Fruit fly (Drosophila melanogaster) whole organism, prepupa: ENCODE measurements around the gene Corp.

Experiments
- Blimp-1 ChIP-seq: fragments of 200-800 bp; sonication (Bioruptor generic); optimal IDR thresholded peaks from 3 replicates; lab custom pipeline; 2017; ENCODE audit warnings: missing biosample characterization, missing genetic modification characterization, mild to moderate bottlenecking, moderate library complexity, missing genetic modification reagents
- CG10631 ChIP-seq: fragments of 200-800 bp; sonication (Bioruptor generic); optimal IDR thresholded peaks from 2 replicates; lab custom pipeline; 2016; ENCODE audit warnings: missing biosample characterization, missing genetic modification characterization
- CG10669 ChIP-seq: fragments of 200-800 bp; sonication (Bioruptor generic); optimal IDR thresholded peaks from 3 replicates; lab custom pipeline; 2018; ENCODE audit warnings: missing biosample characterization, mild to moderate bottlenecking, missing genetic modification characterization, moderate library complexity
- CG11762 ChIP-seq: fragments of 200-800 bp; sonication (Bioruptor generic); optimal IDR thresholded peaks from 3 replicates; lab custom pipeline; 2016; ENCODE audit warnings: missing biosample characterization, missing genetic modification characterization; ENCODE audit not compliant: insufficient read depth
- CG11902 ChIP-seq: fragments of 200-800 bp; sonication (Bioruptor generic); optimal IDR thresholded peaks from 3 replicates; lab custom pipeline; 2016; ENCODE audit warnings: missing biosample characterization, missing genetic modification characterization
- CG1621 ChIP-seq: fragments of 200-800 bp; sonication (Bioruptor generic); optimal IDR thresholded peaks from 3 replicates; lab custom pipeline; 2018; ENCODE audit warnings: missing biosample characterization, mild to moderate bottlenecking, missing genetic modification characterization
- CG3032 ChIP-seq: fragments of 200-800 bp; optimal IDR thresholded peaks from 2 replicates; lab custom pipeline; 2019; ENCODE audit warnings: missing biosample characterization, mild to moderate bottlenecking, missing genetic modification characterization, moderate library complexity
- CG31627 ChIP-seq: fragments of 200-800 bp; sonication (Bioruptor generic); optimal IDR thresholded peaks from 3 replicates; lab custom pipeline; 2016; ENCODE audit warnings: missing biosample characterization, missing genetic modification characterization
- CG32006 ChIP-seq: fragments of 200-800 bp; sonication (Bioruptor generic); optimal IDR thresholded peaks from 3 replicates; lab custom pipeline; 2017; ENCODE audit warnings: missing biosample characterization, mild to moderate bottlenecking, missing genetic modification characterization
- CG34406 ChIP-seq: fragments of 200-800 bp; sonication (Bioruptor generic); optimal IDR thresholded peaks from 3 replicates; lab custom pipeline; 2016; ENCODE audit warnings: missing biosample characterization, missing genetic modification characterization
- CG3919 ChIP-seq: fragments of 200-800 bp; sonication (Bioruptor generic); optimal IDR thresholded peaks from 3 replicates; lab custom pipeline; 2016; ENCODE audit warnings: missing biosample characterization, missing genetic modification characterization
- CG4318 ChIP-seq: fragments of 200-800 bp; sonication (Bioruptor generic); optimal IDR thresholded peaks from 3 replicates; lab custom pipeline; 2017; ENCODE audit warnings: missing biosample characterization, mild to moderate bottlenecking, missing genetic modification characterization
- CG6276 ChIP-seq: fragments of 200-800 bp; sonication (Bioruptor generic); optimal IDR thresholded peaks from 2 replicates; lab custom pipeline; 2017; ENCODE audit warnings: missing biosample characterization, mild to moderate bottlenecking, missing genetic modification characterization
- CG6792 ChIP-seq: fragments of 200-800 bp; sonication (Bioruptor generic); optimal IDR thresholded peaks from 3 replicates; lab custom pipeline; 2016; ENCODE audit warnings: missing biosample characterization, missing genetic modification characterization
- CG6808 ChIP-seq: fragments of 200-800 bp; sonication (Bioruptor generic); optimal IDR thresholded peaks from 3 replicates; lab custom pipeline; 2017; ENCODE audit warnings: missing biosample characterization, missing genetic modification characterization, mild to moderate bottlenecking, moderate library complexity, missing genetic modification reagents
- CG6854 ChIP-seq: fragments of 200-800 bp; sonication (Bioruptor generic); optimal IDR thresholded peaks from 2 replicates; lab custom pipeline; 2017; ENCODE audit warnings: missing biosample characterization, mild to moderate bottlenecking, missing genetic modification characterization
- CG7368 ChIP-seq: fragments of 200-800 bp; sonication (Bioruptor generic); optimal IDR thresholded peaks from 3 replicates; lab custom pipeline; 2016; ENCODE audit warnings: missing biosample characterization, missing genetic modification characterization
- CG8119 ChIP-seq: fragments of 200-800 bp; sonication (Bioruptor generic); IDR thresholded peaks from 3 replicates; pipeline ENCODE4 v1.3.6; 2022; ENCODE audit warnings: missing biosample characterization, missing genetic modification characterization
- CG8319 ChIP-seq: fragments of 200-800 bp; sonication (Bioruptor generic); optimal IDR thresholded peaks from 3 replicates; lab custom pipeline; 2016; ENCODE audit warnings: missing biosample characterization, missing genetic modification characterization
- CG9139 ChIP-seq: fragments of 200-800 bp; sonication (Bioruptor generic); optimal IDR thresholded peaks from 3 replicates; lab custom pipeline; 2017; ENCODE audit warnings: missing biosample characterization, mild to moderate bottlenecking, missing genetic modification characterization
- Eip75B ChIP-seq: fragments of 200-800 bp; sonication (Bioruptor generic); optimal IDR thresholded peaks from 3 replicates; lab custom pipeline; 2016; ENCODE audit warnings: missing biosample characterization, missing genetic modification characterization
- Eip78C ChIP-seq: fragments of 200-800 bp; sonication (Bioruptor generic); peaks from one replicate; lab custom pipeline; 2016; ENCODE audit warnings: missing biosample characterization, missing genetic modification characterization
- Ets96B ChIP-seq: fragments of 200-800 bp; optimal IDR thresholded peaks from 2 replicates; lab custom pipeline; 2019; ENCODE audit warnings: missing biosample characterization, mild to moderate bottlenecking, missing genetic modification characterization, moderate library complexity
- Gug ChIP-seq: fragments of 200-800 bp; sonication (Bioruptor generic); IDR thresholded peaks from 2 replicates; pipeline ENCODE4 v1.3.6; 2022; ENCODE audit warnings: missing biosample characterization, missing genetic modification characterization
- Hr39 ChIP-seq: fragments of 200-800 bp; sonication (Bioruptor generic); optimal IDR thresholded peaks from 2 replicates; lab custom pipeline; 2016; ENCODE audit warnings: missing biosample characterization, missing genetic modification characterization
- Lpt ChIP-seq: fragments of 200-800 bp; sonication (Bioruptor generic); optimal IDR thresholded peaks from 3 replicates; lab custom pipeline; 2016; ENCODE audit warnings: missing biosample characterization, missing genetic modification characterization
- OdsH ChIP-seq: fragments of 200-800 bp; sonication (Bioruptor generic); optimal IDR thresholded peaks from 3 replicates; lab custom pipeline; 2016; ENCODE audit warnings: missing biosample characterization, missing genetic modification characterization
- Smox ChIP-seq: fragments of 200-800 bp; sonication (Bioruptor generic); optimal IDR thresholded peaks from 3 replicates; lab custom pipeline; 2016; ENCODE audit warnings: missing biosample characterization, missing genetic modification characterization
- Sox102F ChIP-seq: fragments of 200-800 bp; sonication (Bioruptor generic); optimal IDR thresholded peaks from 2 replicates; lab custom pipeline; 2016; ENCODE audit warnings: missing biosample characterization, mild to moderate bottlenecking, missing genetic modification characterization
- Sox14 ChIP-seq: fragments of 200-800 bp; sonication (Bioruptor generic); optimal IDR thresholded peaks from 3 replicates; lab custom pipeline; 2016; ENCODE audit warnings: missing biosample characterization, missing genetic modification characterization
- Sox15 ChIP-seq: fragments of 200-800 bp; sonication (Bioruptor generic); optimal IDR thresholded peaks from 3 replicates; lab custom pipeline; 2016; ENCODE audit warnings: missing biosample characterization, missing genetic modification characterization
- achi ChIP-seq: fragments of 200-800 bp; sonication (Bioruptor generic); optimal IDR thresholded peaks from 3 replicates; lab custom pipeline; 2016; ENCODE audit warnings: missing biosample characterization, missing genetic modification characterization
- acj6 ChIP-seq: fragments of 200-800 bp; sonication (Bioruptor generic); optimal IDR thresholded peaks from 3 replicates; lab custom pipeline; 2016; ENCODE audit warnings: missing biosample characterization, missing genetic modification characterization
- cyc ChIP-seq: fragments of 200-800 bp; sonication (Bioruptor generic); optimal IDR thresholded peaks from 3 replicates; lab custom pipeline; 2016; ENCODE audit warnings: missing biosample characterization, missing genetic modification characterization
- dac ChIP-seq: fragments of 200-800 bp; sonication (Bioruptor generic); optimal IDR thresholded peaks from 2 replicates; lab custom pipeline; 2017; ENCODE audit warnings: missing biosample characterization, mild to moderate bottlenecking, missing genetic modification characterization
- dsx ChIP-seq: fragments of 200-800 bp; optimal IDR thresholded peaks from 3 replicates; lab custom pipeline; 2019; ENCODE audit warnings: missing biosample characterization, mild to moderate bottlenecking, missing genetic modification characterization, moderate library complexity; ENCODE audit not compliant: poor library complexity, severe bottlenecking
- eg ChIP-seq: fragments of 200-800 bp; sonication (Bioruptor generic); IDR thresholded peaks from 3 replicates; pipeline ENCODE4 v1.3.6; 2022; ENCODE audit warnings: missing biosample characterization, missing genetic modification characterization
- esn ChIP-seq: fragments of 200-800 bp; sonication (Bioruptor generic); optimal IDR thresholded peaks from 2 replicates; lab custom pipeline; 2016; ENCODE audit warnings: missing biosample characterization, mild to moderate bottlenecking, missing genetic modification characterization, moderate library complexity
- fd59A ChIP-seq: fragments of 200-800 bp; sonication (Bioruptor generic); optimal IDR thresholded peaks from 2 replicates; lab custom pipeline; 2017; ENCODE audit warnings: missing biosample characterization, mild to moderate bottlenecking, missing genetic modification characterization, missing genetic modification reagents
- fd85E ChIP-seq: fragments of 200-800 bp; sonication (Bioruptor generic); optimal IDR thresholded peaks from 3 replicates; lab custom pipeline; 2016; ENCODE audit warnings: missing biosample characterization, missing genetic modification characterization
- lz ChIP-seq: fragments of 200-800 bp; sonication (Bioruptor generic); optimal IDR thresholded peaks from 3 replicates; lab custom pipeline; 2016; ENCODE audit warnings: missing biosample characterization, missing genetic modification characterization
- net ChIP-seq: fragments of 200-800 bp; sonication (Bioruptor generic); optimal IDR thresholded peaks from 3 replicates; lab custom pipeline; 2016; ENCODE audit warnings: missing biosample characterization, missing genetic modification characterization
- pdm3 ChIP-seq: fragments of 200-800 bp; sonication (Bioruptor generic); optimal IDR thresholded peaks from 3 replicates; lab custom pipeline; 2016; ENCODE audit warnings: missing biosample characterization, missing genetic modification characterization
- salr ChIP-seq, 2 experiments: fragments of 200-800 bp; sonication (Bioruptor generic); optimal IDR thresholded peaks; 3 replicates each; lab custom pipeline; 2016 to 2018; ENCODE audit warnings: missing biosample characterization in 2 of 2, missing genetic modification characterization in 2 of 2, mild to moderate bottlenecking in 1 of 2
- spab ChIP-seq: fragments of 200-800 bp; sonication (Bioruptor generic); optimal IDR thresholded peaks from 2 replicates; lab custom pipeline; 2017; ENCODE audit warnings: missing biosample characterization, mild to moderate bottlenecking, missing genetic modification characterization, missing genetic modification reagents
- ss ChIP-seq, 2 experiments: fragments of 200-800 bp; sonication (Bioruptor generic); optimal IDR thresholded peaks; 2 replicates in 1 of 2; 3 replicates in 1 of 2; lab custom pipeline; 2017 to 2018; ENCODE audit warnings: mild to moderate bottlenecking in 2 of 2, missing biosample characterization in 2 of 2, missing genetic modification characterization in 2 of 2, moderate library complexity in 1 of 2
- svp ChIP-seq: fragments of 200-800 bp; sonication (Bioruptor generic); peaks from one replicate; lab custom pipeline; 2016; ENCODE audit warnings: missing biosample characterization, missing genetic modification characterization

The Corp gene

DNA sequence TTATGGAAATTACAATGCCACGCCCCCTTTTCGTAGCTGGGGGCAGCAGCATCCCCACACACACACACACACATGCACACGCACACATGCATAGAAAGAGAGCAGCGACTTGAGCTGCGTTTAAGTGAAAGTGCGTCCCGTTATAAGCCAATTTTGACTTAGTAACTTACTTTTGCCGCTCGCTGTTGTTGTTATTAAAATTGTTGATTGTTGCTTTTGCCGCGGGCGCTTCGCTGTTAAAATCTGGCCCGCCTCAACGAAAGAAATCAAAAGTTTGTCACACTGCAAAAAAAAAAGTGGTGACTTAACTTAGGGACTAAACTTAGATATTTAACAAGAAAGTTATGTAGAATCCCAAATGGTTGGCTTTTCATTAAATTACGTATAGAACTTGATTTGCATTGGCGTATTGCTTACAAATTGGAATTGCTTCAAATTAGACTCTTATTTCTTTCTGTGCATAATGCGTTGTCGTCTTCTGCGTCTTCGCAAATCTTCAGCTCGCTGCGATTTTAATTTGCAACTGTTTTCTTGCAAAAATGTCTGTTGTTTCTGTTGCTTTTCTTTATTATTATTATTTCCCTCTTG is 16.4 kb downstream of the Corp start (continued):
- TF ChIP-seq CG7368 (GFP tag; lab: Kevin White, UChicago) (peak; percentile 38), Sox102F (GFP tag; lab: Kevin White, UChicago) (peak; percentile 53), Hr39 (GFP tag; lab: Kevin White, UChicago) (peak; percentile 52), CG32006 (GFP tag; lab: Kevin White, UChicago) (peak; percentile 65)

- TF ChIP-seq ss (GFP tag; optimal IDR thresholded peaks at IDR 0.05; lab: Kevin White, UChicago) (peak; percentile 62 to 76), Blimp-1 (GFP tag; lab: Kevin White, UChicago) (peak; percentile 75), CG34406 (GFP tag; lab: Kevin White, UChicago) (peak; percentile 72), CG6276 (GFP tag; lab: Kevin White, UChicago) (peak; percentile 91), CG6808 (peak; percentile 80), dsx (GFP tag; lab: Kevin White, UChicago) (peak; percentile 79), Sox102F (GFP tag; lab: Kevin White, UChicago) (peak; percentile 88), Hr39 (GFP tag; lab: Kevin White, UChicago) (peak; percentile 83), Lpt (GFP tag; lab: Kevin White, UChicago) (peak; percentile 80), CG3919 (peak; percentile 83), lz (GFP tag; lab: Kevin White, UChicago) (peak; percentile 89), svp (GFP tag; lab: Kevin White, UChicago) (peak; percentile 94), CG11902 (GFP tag; lab: Kevin White, UChicago) (peak; percentile 25), CG8119 (GFP tag; lab: Robert Waterston, UW) (peak; percentile 88), CG10631 (GFP tag; lab: Kevin White, UChicago) (peak; percentile 83), cyc (GFP tag; lab: Kevin White, UChicago) (peak; percentile 77), CG10669 (peak; percentile 79), CG3032 (peak; percentile 83), CG32006 (GFP tag; lab: Kevin White, UChicago) (peak; percentile 91), CG8319 (GFP tag; lab: Kevin White, UChicago) (peak; percentile 52), esn (GFP tag; lab: Kevin White, UChicago) (peak; percentile 91), Sox15 (peak; percentile 60), dac (GFP tag; lab: Kevin White, UChicago) (peak; percentile 83), Eip75B (peak; percentile 83), net (GFP tag; lab: Kevin White, UChicago) (peak; percentile 83), CG4318 (GFP tag; lab: Kevin White, UChicago) (peak; percentile 80), CG11762 (peak; percentile 75), Eip78C (GFP tag; lab: Kevin White, UChicago) (peak; percentile 98), eg (GFP tag; lab: Robert Waterston, UW) (peak; percentile 81), achi (GFP tag; lab: Kevin White, UChicago) (peak; percentile 85), OdsH (GFP tag; lab: Kevin White, UChicago) (peak; percentile 84), Sox14 (GFP tag; lab: Kevin White, UChicago) (peak; percentile 86), CG1621 (tag; lab: Kevin White, UChicago) (peak; percentile 73), CG31627 (GFP tag; lab: Kevin White, UChicago) (peak; percentile 80), CG6792 (GFP tag; lab: Kevin White, UChicago) (peak; percentile 80), pdm3 (GFP tag; lab: Kevin White, UChicago) (peak; percentile 88), Ets96B (tag; lab: Kevin White, UChicago) (peak; percentile 79), fd59A (peak; percentile 71), fd85E (GFP tag; lab: Kevin White, UChicago) (peak; percentile 32), acj6 (GFP tag; lab: Kevin White, UChicago) (peak; percentile 85), Gug (peak; percentile 61), salr (GFP tag; optimal IDR thresholded peaks at IDR 0.05; lab: Kevin White, UChicago) (peak; percentile 48 to 87), Smox (GFP tag; lab: Kevin White, UChicago) (peak; percentile 87), spab (GFP tag; lab: Kevin White, UChicago) (peak; percentile 70), CG9139 (peak; percentile 51), CG6854 (peak; percentile 80)
Measured at dm6 chrX:8252284-8252886, 18.8 kb downstream of the Corp start, which contains the start of gene CG1632. Gene CG1632, plus strand, starts transcription at chrX:8252670.
